Fruit fly (Drosophila melanogaster) whole organism, prepupa: ENCODE results near the gene CG10508.

ENCODE experiments used
- CG31627 ChIP-seq: fragments of 200-800 bp; sonication (Bioruptor generic); optimal IDR thresholded peaks from 3 replicates; lab custom pipeline; 2016; ENCODE audit warnings: missing biosample characterization, missing genetic modification characterization
- CG7368 ChIP-seq: fragments of 200-800 bp; sonication (Bioruptor generic); optimal IDR thresholded peaks from 3 replicates; lab custom pipeline; 2016; ENCODE audit warnings: missing biosample characterization, missing genetic modification characterization
- Ets21C ChIP-seq: fragments of 200-800 bp; sonication (Bioruptor generic); optimal IDR thresholded peaks from 3 replicates; lab custom pipeline; 2016; ENCODE audit warnings: missing biosample characterization, missing genetic modification characterization
- Hr39 ChIP-seq: fragments of 200-800 bp; sonication (Bioruptor generic); optimal IDR thresholded peaks from 2 replicates; lab custom pipeline; 2016; ENCODE audit warnings: missing biosample characterization, missing genetic modification characterization
- eg ChIP-seq: fragments of 200-800 bp; sonication (Bioruptor generic); IDR thresholded peaks from 3 replicates; pipeline ENCODE4 v1.3.6; 2022; ENCODE audit warnings: missing biosample characterization, missing genetic modification characterization
- lz ChIP-seq: fragments of 200-800 bp; sonication (Bioruptor generic); optimal IDR thresholded peaks from 3 replicates; lab custom pipeline; 2016; ENCODE audit warnings: missing biosample characterization, missing genetic modification characterization
- spab ChIP-seq: fragments of 200-800 bp; sonication (Bioruptor generic); optimal IDR thresholded peaks from 2 replicates; lab custom pipeline; 2017; ENCODE audit warnings: missing biosample characterization, mild to moderate bottlenecking, missing genetic modification characterization, missing genetic modification reagents
- svp ChIP-seq: fragments of 200-800 bp; sonication (Bioruptor generic); peaks from one replicate; lab custom pipeline; 2016; ENCODE audit warnings: missing biosample characterization, missing genetic modification characterization

DNA sequence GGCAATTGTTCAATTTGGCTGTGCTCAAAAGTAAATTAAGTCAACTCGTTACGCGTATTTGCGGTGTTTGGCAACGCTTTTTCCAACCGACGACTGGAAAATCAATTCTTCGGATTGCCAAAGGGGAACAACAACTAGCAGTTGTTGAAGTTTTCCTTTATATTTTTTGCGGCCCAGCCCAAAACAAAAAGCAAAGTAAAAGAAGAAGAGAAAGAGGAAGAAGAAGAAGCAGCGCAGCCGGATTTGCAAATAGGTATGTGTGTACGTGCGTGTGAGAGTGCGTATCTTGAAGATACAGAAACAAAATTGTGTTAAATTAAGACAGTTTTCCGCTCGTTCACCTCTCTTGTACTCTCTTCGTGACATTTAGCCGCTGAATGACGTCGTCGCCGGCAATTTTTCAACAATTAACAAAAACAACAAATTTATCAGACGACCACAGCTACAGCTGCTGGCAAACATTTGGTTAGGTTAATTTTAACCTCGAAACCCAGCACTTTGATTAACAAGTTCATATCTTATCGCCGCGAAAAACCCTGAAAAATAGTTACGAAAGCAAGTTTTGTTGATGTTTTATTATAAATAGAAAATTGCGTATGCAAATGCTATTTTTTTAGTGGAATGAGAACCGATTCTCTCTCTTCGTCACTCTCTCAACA, 33.6 kb upstream of the CG10508 start:
- TF ChIP-seq svp (GFP tag; lab: Kevin White, UChicago): no peak
- no peak for TF ChIP-seq CG31627 (GFP tag; lab: Kevin White, UChicago)
- no peak for TF ChIP-seq lz
- TF ChIP-seq Hr39 (GFP tag; lab: Kevin White, UChicago): no peak
- no peak for TF ChIP-seq eg
- no peak for TF ChIP-seq CG7368 (GFP tag; lab: Kevin White, UChicago)
- no peak for TF ChIP-seq spab (GFP tag; lab: Kevin White, UChicago)
- TF ChIP-seq Ets21C (GFP tag; lab: Kevin White, UChicago): no peak
